Worm (Caenorhabditis elegans): ENCODE results near the gene rfs-1.

- TF ChIP-seq him-1 (tag; optimal IDR thresholded peaks at IDR 0.05) (no peak), dao-5 (tag; optimal IDR thresholded peaks at IDR 0.05) (no peak)
These were observed 42.0 kb downstream of the rfs-1 start, which contains the start of the genes F09G8.7 and crn-7 for ce11 chrIII:8268296-8268695.

Measured in whole organism, L4/young adult.